Fruit fly (Drosophila melanogaster): ENCODE data around the gene KFase.
A peak's percentile ranks its signal among the peaks of the same experiment; 100 is the strongest.

The KFase gene

DNA sequence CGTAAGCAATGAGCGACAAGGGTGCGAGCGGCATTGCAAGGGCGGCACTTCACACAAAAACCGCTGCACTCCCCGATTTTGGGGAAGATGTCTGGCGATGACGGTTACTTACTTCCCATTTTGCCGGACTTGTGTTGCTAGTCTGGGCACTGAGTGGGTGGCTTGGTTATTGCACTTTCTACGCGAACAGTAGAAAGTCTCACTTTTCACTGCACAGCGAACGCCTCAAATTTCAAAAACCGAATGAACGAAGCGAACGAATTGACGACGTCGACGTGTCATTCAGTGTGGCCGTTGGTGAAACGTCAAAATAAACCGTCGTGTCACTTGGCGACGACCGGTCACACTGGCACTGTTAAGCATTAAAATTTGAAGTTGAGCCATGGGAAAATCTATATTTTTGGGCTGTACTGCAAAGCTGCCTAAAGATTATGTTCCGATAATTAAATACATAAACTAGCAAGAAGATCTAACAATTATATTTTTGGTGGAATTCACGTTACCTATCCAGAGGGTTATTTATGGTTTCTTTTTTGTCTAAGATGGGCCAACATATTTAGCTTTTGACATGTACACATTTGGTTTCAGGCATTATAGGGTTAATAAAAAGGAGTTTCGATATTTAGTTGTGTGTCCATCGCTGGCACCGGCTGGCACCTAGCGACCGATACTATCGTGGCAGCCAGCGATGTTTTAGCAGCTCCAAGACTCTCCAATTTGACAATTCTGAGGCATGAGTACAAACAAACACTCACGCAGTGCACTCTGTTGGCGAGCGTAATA is 8.2 kb downstream of the KFase start, which contains the start of the genes Sec61alpha and Daxx:
Gene Sec61alpha (minus strand): TSS at position 364 of the 783 bp plus-strand sequence.
Gene Daxx (plus strand): TSS at position 718 of the 783 bp plus-strand sequence.
- TF ChIP-seq sv (GFP tag; optimal IDR thresholded peaks at IDR 0.05) (peak; percentile 84), Sp1 (GFP tag; optimal IDR thresholded peaks at IDR 0.05) (peak; percentile 72), GATAd (GFP tag; optimal IDR thresholded peaks at IDR 0.05) (peak; percentile 59), Hr78 (GFP tag; optimal IDR thresholded peaks at IDR 0.05) (no peak), Vsx2 (GFP tag; optimal IDR thresholded peaks at IDR 0.05; ENCODE audit: partially characterized antibody) (no peak), foxo (GFP tag; optimal IDR thresholded peaks at IDR 0.05) (peak; percentile 30 to 86), CG32264 (GFP tag; optimal IDR thresholded peaks at IDR 0.05) (peak; percentile 69), Dif (GFP tag; optimal IDR thresholded peaks at IDR 0.05; ENCODE audit: partially characterized antibody) (no peak), Myc (optimal IDR thresholded peaks at IDR 0.05) (peak; percentile 58), br (GFP tag; optimal IDR thresholded peaks at IDR 0.05) (peak; percentile 79), psq (GFP tag; optimal IDR thresholded peaks at IDR 0.05) (peak; percentile 69), N (GFP tag; optimal IDR thresholded peaks at IDR 0.05) (no peak), Dfd (GFP tag; optimal IDR thresholded peaks at IDR 0.05) (no peak), Hnf4 (GFP tag; optimal IDR thresholded peaks at IDR 0.05) (peak; percentile 90), dmrt93B (GFP tag; optimal IDR thresholded peaks at IDR 0.05) (no peak), CG9705 (GFP tag; optimal IDR thresholded peaks at IDR 0.05) (peak; percentile 61), HLH106 (tag; optimal IDR thresholded peaks at IDR 0.05) (peak; percentile 83), jim (GFP tag; optimal IDR thresholded peaks at IDR 0.05) (peak; percentile 76), Abd-B (GFP tag; optimal IDR thresholded peaks at IDR 0.05) (no peak), Rel (GFP tag; optimal IDR thresholded peaks at IDR 0.05) (no peak), Rel (tag; optimal IDR thresholded peaks at IDR 0.05) (peak; percentile 52), OdsH (GFP tag; optimal IDR thresholded peaks at IDR 0.05) (peak; percentile 78), lola (GFP tag; optimal IDR thresholded peaks at IDR 0.05) (no peak), sage (GFP tag; optimal IDR thresholded peaks at IDR 0.05) (no peak), Hr83 (GFP tag; optimal IDR thresholded peaks at IDR 0.05; ENCODE audit: poor library complexity, severe bottlenecking) (peak; percentile 98), tai (GFP tag; optimal IDR thresholded peaks at IDR 0.05) (no peak), pan (optimal IDR thresholded peaks at IDR 0.05) (no peak), ey (GFP tag; optimal IDR thresholded peaks at IDR 0.05) (peak; percentile 89), Mio (GFP tag; optimal IDR thresholded peaks at IDR 0.05) (peak; percentile 65), dsf (GFP tag; optimal IDR thresholded peaks at IDR 0.05; ENCODE audit: borderline replicate concordance) (peak; percentile 85), Jra (GFP tag; optimal IDR thresholded peaks at IDR 0.05) (peak; percentile 91), rgr (GFP tag; optimal IDR thresholded peaks at IDR 0.05) (peak; percentile 78), dl (GFP tag; optimal IDR thresholded peaks at IDR 0.05; ENCODE audit: insufficient read depth in 1 of 2, partially characterized antibody in 2 of 2) (no peak), h (GFP tag; optimal IDR thresholded peaks at IDR 0.05) (peak; percentile 85), woc (GFP tag; optimal IDR thresholded peaks at IDR 0.05) (peak; percentile 89), usp (GFP tag; optimal IDR thresholded peaks at IDR 0.05) (no peak), CrebA (GFP tag; optimal IDR thresholded peaks at IDR 0.05; ENCODE audit: borderline replicate concordance) (peak; percentile 97), brk (GFP tag; optimal IDR thresholded peaks at IDR 0.05) (no peak), fru (GFP tag; optimal IDR thresholded peaks at IDR 0.05) (peak; percentile 77)

DNA sequence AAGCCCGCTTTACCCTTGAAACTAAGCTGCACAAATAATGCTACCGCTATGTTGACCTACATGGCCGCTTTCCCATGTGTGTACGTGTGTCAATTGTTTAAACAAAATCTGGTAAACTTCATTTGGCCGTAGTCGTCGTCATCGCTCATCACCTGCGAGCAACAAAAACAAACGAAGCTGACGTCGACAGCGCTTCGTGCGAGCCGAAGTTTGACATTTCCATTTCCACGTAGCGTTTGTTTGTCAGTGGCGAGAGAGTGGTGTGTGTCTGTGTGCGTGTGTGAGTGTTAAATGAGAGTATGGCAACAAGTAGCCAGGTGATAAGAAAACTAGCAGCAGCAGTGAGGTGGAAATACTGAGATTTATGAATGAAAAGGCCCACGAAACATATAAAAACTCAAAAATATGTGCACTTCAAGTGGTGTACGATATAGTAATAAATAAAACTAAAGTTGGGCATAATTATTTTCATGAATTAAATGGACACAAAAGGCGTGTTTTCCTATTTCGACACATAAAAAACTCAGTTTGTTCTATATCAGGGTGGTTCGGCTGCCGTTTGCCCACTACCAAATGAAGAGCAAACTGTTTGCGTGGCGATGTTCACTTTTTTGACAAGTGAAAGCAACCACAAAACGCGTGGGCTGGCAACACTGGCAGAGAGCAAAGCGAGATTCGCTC is 9.2 kb downstream of the KFase start:
- peak; percentile 6 to 18 for TF ChIP-seq foxo (GFP tag; optimal IDR thresholded peaks at IDR 0.05)
- TF ChIP-seq dmrt93B (GFP tag; optimal IDR thresholded peaks at IDR 0.05): no peak
- TF ChIP-seq OdsH (GFP tag; optimal IDR thresholded peaks at IDR 0.05): peak; percentile 42
- peak; percentile 14 for TF ChIP-seq rgr (GFP tag; optimal IDR thresholded peaks at IDR 0.05)
- TF ChIP-seq dsf (GFP tag; optimal IDR thresholded peaks at IDR 0.05; ENCODE audit: borderline replicate concordance): no peak
- TF ChIP-seq Dfd (GFP tag; optimal IDR thresholded peaks at IDR 0.05): no peak
- TF ChIP-seq CrebA (GFP tag; optimal IDR thresholded peaks at IDR 0.05; ENCODE audit: borderline replicate concordance): peak; percentile 98
- peak; percentile 28 for TF ChIP-seq CG32264 (GFP tag; optimal IDR thresholded peaks at IDR 0.05)
- peak; percentile 18 for TF ChIP-seq HLH106 (tag; optimal IDR thresholded peaks at IDR 0.05)
- no peak for TF ChIP-seq Hr78 (GFP tag; optimal IDR thresholded peaks at IDR 0.05)
- peak; percentile 40 for TF ChIP-seq Dif (GFP tag; optimal IDR thresholded peaks at IDR 0.05; ENCODE audit: partially characterized antibody)
- TF ChIP-seq GATAd (GFP tag; optimal IDR thresholded peaks at IDR 0.05): no peak
- peak; percentile 16 for TF ChIP-seq brk (GFP tag; optimal IDR thresholded peaks at IDR 0.05)
- TF ChIP-seq Hnf4 (GFP tag; optimal IDR thresholded peaks at IDR 0.05): peak; percentile 7
- peak; percentile 28 for TF ChIP-seq h (GFP tag; optimal IDR thresholded peaks at IDR 0.05)
